Fruit fly (Drosophila melanogaster) whole organism, embryonic: ENCODE data around the gene CG6126.

Experiments used
- Awh ChIP-seq: fragments of 200-800 bp; sonication (Bioruptor generic); IDR thresholded peaks from 2 replicates; pipeline ENCODE4, ENCODE4 v1.3.6; 2022; ENCODE audit warnings: missing biosample characterization, missing genetic modification characterization
- CG10979 ChIP-seq: fragments of 200-800 bp; sonication (Bioruptor generic); optimal IDR thresholded peaks from 2 replicates; lab custom pipeline; 2018; ENCODE audit warnings: missing biosample characterization, mild to moderate bottlenecking, missing genetic modification characterization, moderate library complexity
- CG11247 ChIP-seq: fragments of 200-800 bp; sonication (Bioruptor generic); IDR thresholded peaks from 2 replicates; pipeline ENCODE4 v1.3.6; 2022; ENCODE audit warnings: missing biosample characterization, missing genetic modification characterization
- CG12071 ChIP-seq: fragments of 200-800 bp; sonication (Bioruptor generic); optimal IDR thresholded peaks from 3 replicates; lab custom pipeline; 2018; ENCODE audit warnings: missing biosample characterization, mild to moderate bottlenecking, missing genetic modification characterization
- CG12219 ChIP-seq: fragments of 200-800 bp; sonication (Bioruptor generic); optimal IDR thresholded peaks from 3 replicates; lab custom pipeline; 2018; ENCODE audit warnings: missing biosample characterization, mild to moderate bottlenecking, missing genetic modification characterization
- CG13424 ChIP-seq: fragments of 200-800 bp; sonication (Bioruptor generic); optimal IDR thresholded peaks from 2 replicates; lab custom pipeline; 2019; ENCODE audit warnings: missing biosample characterization, mild to moderate bottlenecking, missing genetic modification characterization, moderate library complexity
- CG13894 ChIP-seq: fragments of 200-800 bp; sonication (Bioruptor generic); optimal IDR thresholded peaks from 3 replicates; lab custom pipeline; 2018; ENCODE audit warnings: missing biosample characterization, mild to moderate bottlenecking, missing genetic modification characterization, moderate library complexity
- CG15696 ChIP-seq: fragments of 200-800 bp; sonication (Bioruptor generic); optimal IDR thresholded peaks from 2 replicates; lab custom pipeline; 2019; ENCODE audit warnings: missing biosample characterization, mild to moderate bottlenecking, missing genetic modification characterization, moderate library complexity
- CG1647 ChIP-seq: fragments of 200-800 bp; sonication (Bioruptor generic); optimal IDR thresholded peaks from 3 replicates; lab custom pipeline; 2016; ENCODE audit warnings: missing biosample characterization, missing genetic modification characterization
- CG1832 ChIP-seq: fragments of 200-800 bp; sonication (Bioruptor generic); optimal IDR thresholded peaks from 2 replicates; lab custom pipeline; 2017; ENCODE audit warnings: missing biosample characterization, mild to moderate bottlenecking, missing genetic modification characterization, inconsistent platforms
- CG2116 ChIP-seq: fragments of 200-800 bp; sonication (Bioruptor generic); optimal IDR thresholded peaks from 3 replicates; lab custom pipeline; 2018; ENCODE audit warnings: missing biosample characterization, mild to moderate bottlenecking, missing genetic modification characterization
- CG2712 ChIP-seq: fragments of 200-800 bp; optimal IDR thresholded peaks from 3 replicates; lab custom pipeline; 2019; ENCODE audit warnings: missing biosample characterization, mild to moderate bottlenecking, missing genetic modification characterization, moderate library complexity
- CG2875 ChIP-seq: fragments of 200-800 bp; sonication (Bioruptor generic); optimal IDR thresholded peaks from 2 replicates; lab custom pipeline; 2017; ENCODE audit warnings: missing biosample characterization, mild to moderate bottlenecking, missing genetic modification characterization, missing genetic modification reagents
- CG31224 ChIP-seq: fragments of 200-800 bp; sonication (Bioruptor generic); IDR thresholded peaks from 2 replicates; pipeline ENCODE4 v1.3.6; 2022; ENCODE audit warnings: missing biosample characterization, missing genetic modification characterization
- CG32767 ChIP-seq: fragments of 200-800 bp; sonication (Bioruptor generic); IDR thresholded peaks from 2 replicates; pipeline ENCODE4 v1.3.6; 2022; ENCODE audit warnings: missing biosample characterization, missing genetic modification characterization
- CG34422 ChIP-seq: fragments of 200-800 bp; sonication (Bioruptor generic); IDR thresholded peaks from 3 replicates; pipeline ENCODE4 v1.3.6; 2022; ENCODE audit warnings: missing biosample characterization, missing genetic modification characterization
- CG4404 ChIP-seq: fragments of 200-800 bp; sonication (Bioruptor generic); IDR thresholded peaks from 2 replicates; pipeline ENCODE4 v1.3.6; 2022; ENCODE audit warnings: missing biosample characterization, missing genetic modification characterization
- CG4617 ChIP-seq: fragments of 200-800 bp; sonication (Bioruptor generic); optimal IDR thresholded peaks from 3 replicates; lab custom pipeline; 2016; ENCODE audit warnings: missing biosample characterization, missing genetic modification characterization, borderline replicate concordance
- CG6791 ChIP-seq: fragments of 200-800 bp; sonication (Bioruptor generic); IDR thresholded peaks from 3 replicates; pipeline ENCODE4 v1.3.6; 2022; ENCODE audit warnings: missing biosample characterization, missing genetic modification characterization; ENCODE audit not compliant: partially characterized antibody
- CG6813 ChIP-seq: fragments of 200-800 bp; sonication (Bioruptor generic); optimal IDR thresholded peaks from 2 replicates; lab custom pipeline; 2017; ENCODE audit warnings: missing biosample characterization, missing genetic modification characterization, mild to moderate bottlenecking, moderate library complexity, missing genetic modification reagents
- CG8388 ChIP-seq: fragments of 200-800 bp; sonication (Bioruptor generic); optimal IDR thresholded peaks from 2 replicates; lab custom pipeline; 2019; ENCODE audit warnings: missing biosample characterization, mild to moderate bottlenecking, missing genetic modification characterization, moderate library complexity
- CG9797 ChIP-seq: fragments of 200-800 bp; sonication (Bioruptor generic); optimal IDR thresholded peaks from 3 replicates; lab custom pipeline; 2018; ENCODE audit warnings: missing biosample characterization, mild to moderate bottlenecking, missing genetic modification characterization
- CG9932 ChIP-seq: fragments of 200-800 bp; sonication (Bioruptor generic); IDR thresholded peaks from 2 replicates; pipeline ENCODE4 v1.3.6; 2022; ENCODE audit warnings: missing biosample characterization, missing genetic modification characterization
- Dek ChIP-seq: fragments of 200-800 bp; sonication (Bioruptor generic); optimal IDR thresholded peaks from 3 replicates; lab custom pipeline; 2019; ENCODE audit warnings: missing biosample characterization, mild to moderate bottlenecking, missing genetic modification characterization, moderate library complexity
- Ets65A ChIP-seq: fragments of 200-800 bp; sonication (Bioruptor generic); peaks from one replicate; lab custom pipeline; 2016; ENCODE audit warnings: missing biosample characterization, missing genetic modification characterization
- Gug ChIP-seq: fragments of 200-800 bp; sonication (Bioruptor generic); IDR thresholded peaks from 4 replicates; pipeline ENCODE4 v1.3.6; 2022; ENCODE audit warnings: missing biosample characterization, missing genetic modification characterization
- Hmr ChIP-seq: fragments of 200-800 bp; sonication (Bioruptor generic); optimal IDR thresholded peaks from 3 replicates; lab custom pipeline; 2017; ENCODE audit warnings: mild to moderate bottlenecking, missing biosample characterization, missing genetic modification reagents, missing genetic modification characterization
- Hmx ChIP-seq: fragments of 200-800 bp; sonication (Bioruptor generic); optimal IDR thresholded peaks from 2 replicates; lab custom pipeline; 2016; ENCODE audit warnings: missing biosample characterization, missing genetic modification characterization
- Myb ChIP-seq: fragments of 200-800 bp; sonication (Bioruptor generic); optimal IDR thresholded peaks from 2 replicates; lab custom pipeline; 2016; ENCODE audit warnings: missing biosample characterization, missing genetic modification characterization
- NfI ChIP-seq: fragments of 200-800 bp; sonication (Bioruptor generic); optimal IDR thresholded peaks from 3 replicates; lab custom pipeline; 2018; ENCODE audit warnings: missing biosample characterization, mild to moderate bottlenecking, missing genetic modification characterization, moderate library complexity
- Spps ChIP-seq: fragments of 200-800 bp; sonication (Bioruptor generic); optimal IDR thresholded peaks from 2 replicates; lab custom pipeline; 2018; ENCODE audit warnings: missing biosample characterization, mild to moderate bottlenecking, missing genetic modification characterization
- Xbp1 ChIP-seq: fragments of 200-800 bp; sonication (Bioruptor generic); optimal IDR thresholded peaks from 3 replicates; lab custom pipeline; 2016; ENCODE audit warnings: missing biosample characterization, mild to moderate bottlenecking, missing genetic modification characterization
- cas ChIP-seq: fragments of 200-800 bp; sonication (Bioruptor generic); IDR thresholded peaks from 2 replicates; pipeline ENCODE4 v1.3.6; 2022; ENCODE audit warnings: missing biosample characterization, missing genetic modification characterization
- corto ChIP-seq: fragments of 200-800 bp; sonication (Bioruptor generic); optimal IDR thresholded peaks from 2 replicates; lab custom pipeline; 2016; ENCODE audit warnings: missing biosample characterization, mild to moderate bottlenecking, missing genetic modification characterization, moderate library complexity
- da ChIP-seq: fragments of 200-800 bp; sonication (Bioruptor generic); optimal IDR thresholded peaks from 2 replicates; lab custom pipeline; 2016; ENCODE audit warnings: missing biosample characterization, missing genetic modification characterization
- ems ChIP-seq: fragments of 200-800 bp; sonication (Bioruptor generic); optimal IDR thresholded peaks from 3 replicates; lab custom pipeline; 2016; ENCODE audit warnings: missing biosample characterization, missing genetic modification characterization
- gcm ChIP-seq: fragments of 200-800 bp; sonication (Bioruptor generic); optimal IDR thresholded peaks from 2 replicates; lab custom pipeline; 2019; ENCODE audit warnings: missing biosample characterization, mild to moderate bottlenecking, missing genetic modification characterization, moderate library complexity
- gfzf ChIP-seq: fragments of 200-800 bp; sonication (Bioruptor generic); optimal IDR thresholded peaks from 2 replicates; lab custom pipeline; 2016; ENCODE audit warnings: missing biosample characterization, mild to moderate bottlenecking, missing genetic modification characterization, moderate library complexity
- hth ChIP-seq: fragments of >200 bp; optimal IDR thresholded peaks from 2 replicates; lab custom pipeline; 2017; ENCODE audit warnings: inconsistent platforms
- lilli ChIP-seq: fragments of 200-800 bp; sonication (Bioruptor generic); optimal IDR thresholded peaks from 3 replicates; lab custom pipeline; 2016; ENCODE audit warnings: missing biosample characterization, missing genetic modification characterization
- mld ChIP-seq: fragments of 200-800 bp; sonication (Bioruptor generic); IDR thresholded peaks from 3 replicates; pipeline ENCODE4 v1.3.6; 2022; ENCODE audit warnings: missing biosample characterization, missing genetic modification characterization; ENCODE audit not compliant: partially characterized antibody
- nom ChIP-seq: fragments of 200-800 bp; sonication (Bioruptor generic); optimal IDR thresholded peaks from 2 replicates; lab custom pipeline; 2017; ENCODE audit warnings: missing biosample characterization, missing genetic modification characterization, mild to moderate bottlenecking, moderate library complexity, missing genetic modification reagents
- pfk ChIP-seq: fragments of 200-800 bp; sonication (Bioruptor generic); optimal IDR thresholded peaks from 2 replicates; lab custom pipeline; 2018; ENCODE audit warnings: missing biosample characterization, mild to moderate bottlenecking, missing genetic modification characterization, moderate library complexity
- pho ChIP-seq: fragments of 200-800 bp; sonication (Bioruptor generic); optimal IDR thresholded peaks from 2 replicates; lab custom pipeline; 2016; ENCODE audit warnings: missing biosample characterization, missing genetic modification characterization
- sens-2 ChIP-seq: fragments of 200-800 bp; sonication (Bioruptor generic); IDR thresholded peaks from 2 replicates; pipeline ENCODE4 v1.3.6; 2022; ENCODE audit warnings: missing biosample characterization, missing genetic modification characterization
- stc ChIP-seq: fragments of 200-800 bp; sonication (Bioruptor generic); IDR thresholded peaks from 2 replicates; pipeline ENCODE4 v1.3.6; 2022; ENCODE audit warnings: missing biosample characterization, missing genetic modification characterization
- tap ChIP-seq: fragments of 200-800 bp; optimal IDR thresholded peaks from 3 replicates; lab custom pipeline; 2019; ENCODE audit warnings: missing biosample characterization, mild to moderate bottlenecking, missing genetic modification characterization, moderate library complexity
- tin ChIP-seq: fragments of 200-800 bp; sonication (Bioruptor generic); optimal IDR thresholded peaks from 3 replicates; lab custom pipeline; 2016; ENCODE audit warnings: missing biosample characterization, missing genetic modification characterization
- twi ChIP-seq: fragments of 200-800 bp; optimal IDR thresholded peaks from 2 replicates; lab custom pipeline; 2019; ENCODE audit warnings: missing biosample characterization, mild to moderate bottlenecking, missing genetic modification characterization, moderate library complexity

Gene CG6126

dm6 chr3R:16223252-16224037, 20.6 kb upstream of the CG6126 start (continued):
- no peak for TF ChIP-seq Spps
- peak; percentile 55 for TF ChIP-seq CG13424 (tag; lab: Kevin White, UChicago)
- no peak for TF ChIP-seq CG15696 (tag; lab: Kevin White, UChicago)
- no peak for TF ChIP-seq CG6813 (GFP tag; lab: Kevin White, UChicago)
- peak; percentile 52; the same call in 1 of the 3 replicates for TF ChIP-seq CG6791 (GFP tag; lab: Robert Waterston, UW)
- no peak; the same call in 3 of the 4 replicates for TF ChIP-seq Gug (GFP tag; lab: Robert Waterston, UW)
- TF ChIP-seq CG1832 (GFP tag; lab: Kevin White, UChicago): no peak
- no peak for TF ChIP-seq Dek
- TF ChIP-seq cas (GFP tag; lab: Robert Waterston, UW): no peak
- peak; percentile 49 for TF ChIP-seq Ets65A
- TF ChIP-seq NfI: peak; percentile 9
- peak; percentile 86 for TF ChIP-seq CG13894 (tag; lab: Kevin White, UChicago)
- TF ChIP-seq nom (GFP tag; lab: Kevin White, UChicago): peak; percentile 32
- TF ChIP-seq hth (lab: Kevin White, UChicago): no peak
- no peak for TF ChIP-seq CG4617
- 0 out of 2 replicates have a peak, but pooled peaks have one; percentile 6 for TF ChIP-seq stc (GFP tag; lab: Robert Waterston, UW)
- no peak for TF ChIP-seq CG31224 (GFP tag; lab: Robert Waterston, UW)
- TF ChIP-seq Hmr: peak; percentile 42
- TF ChIP-seq tin (GFP tag; lab: Kevin White, UChicago): no peak
- no peak for TF ChIP-seq CG32767 (GFP tag; lab: Robert Waterston, UW)
- TF ChIP-seq CG2116 (GFP tag; lab: Kevin White, UChicago): no peak
- TF ChIP-seq CG9797 (GFP tag; lab: Kevin White, UChicago): no peak
- peak; percentile 43; the same call in 1 of the 2 replicates for TF ChIP-seq CG11247 (GFP tag; lab: Robert Waterston, UW)
- no peak for TF ChIP-seq pho (GFP tag; lab: Kevin White, UChicago)
- no peak for TF ChIP-seq CG1647 (GFP tag; lab: Kevin White, UChicago)
- no peak for TF ChIP-seq mld
- TF ChIP-seq corto (GFP tag; lab: Kevin White, UChicago): no peak
- no peak for TF ChIP-seq Hmx
- no peak for TF ChIP-seq CG4404 (GFP tag; lab: Robert Waterston, UW)
- peak; percentile 22 for TF ChIP-seq CG2712 (tag; lab: Kevin White, UChicago)
- peak; percentile 9 for TF ChIP-seq Xbp1 (GFP tag; lab: Kevin White, UChicago)
- TF ChIP-seq Myb: no peak
- TF ChIP-seq gcm: no peak
- TF ChIP-seq pfk (GFP tag; lab: Kevin White, UChicago): peak; percentile 20
- TF ChIP-seq tap (tag; lab: Kevin White, UChicago): peak; percentile 21
- no peak for TF ChIP-seq CG10979 (tag; lab: Kevin White, UChicago)
- peak; percentile 34; the same call in 1 of the 2 replicates for TF ChIP-seq CG9932
- TF ChIP-seq ems (GFP tag; lab: Kevin White, UChicago): no peak
- no peak for TF ChIP-seq gfzf (GFP tag; lab: Kevin White, UChicago)
- peak; percentile 44; the same call in 1 of the 2 replicates for TF ChIP-seq Awh (GFP tag; lab: Robert Waterston, UW)
- TF ChIP-seq da: no peak
- peak; percentile 46 for TF ChIP-seq CG12071 (GFP tag; lab: Kevin White, UChicago)
- no peak; the same call in 1 of the 2 replicates for TF ChIP-seq sens-2
- TF ChIP-seq CG2875 (GFP tag; lab: Kevin White, UChicago): no peak
- TF ChIP-seq CG8388 (GFP tag; lab: Kevin White, UChicago): no peak
- no peak for TF ChIP-seq twi (tag; lab: Kevin White, UChicago)
- TF ChIP-seq lilli (GFP tag; lab: Kevin White, UChicago): no peak
- TF ChIP-seq CG12219 (GFP tag; lab: Kevin White, UChicago): no peak
- TF ChIP-seq CG34422 (GFP tag; lab: Robert Waterston, UW): no peak
